Worm (Caenorhabditis elegans) whole organism, late embryonic: ENCODE measurements around the gene mab-7.
A peak's percentile ranks its signal among the peaks of the same experiment; 100 is the strongest.

ENCODE experiments used
- F13H6.1 ChIP-seq: sonication (generic microtip); optimal IDR thresholded peaks from 2 replicates; lab custom pipeline; 2016; ENCODE audit warnings: missing genetic modification characterization, missing compliant biosample characterization
- K02D7.2 ChIP-seq: sonication (generic microtip); optimal IDR thresholded peaks from 2 replicates; lab custom pipeline; 2017; ENCODE audit warnings: mild to moderate bottlenecking, missing genetic modification characterization, missing compliant biosample characterization
- ceh-18 ChIP-seq: sonication (generic microtip); optimal IDR thresholded peaks from 2 replicates; lab custom pipeline; 2016; ENCODE audit warnings: missing genetic modification characterization, missing compliant biosample characterization
- ceh-19 ChIP-seq: fragments of 200-800 bp; sonication (Bioruptor generic); optimal IDR thresholded peaks from 2 replicates; lab custom pipeline; 2018; ENCODE audit warnings: mild to moderate bottlenecking, missing genetic modification characterization, missing compliant biosample characterization
- ceh-24 ChIP-seq: sonication (generic microtip); optimal IDR thresholded peaks from 2 replicates; lab custom pipeline; 2016; ENCODE audit warnings: mild to moderate bottlenecking, missing genetic modification characterization, missing compliant biosample characterization
- ceh-30 ChIP-seq: fragments of 150-350 bp; optimal IDR thresholded peaks from 2 replicates; lab custom pipeline; 2014; ENCODE audit warnings: missing biosample characterization, missing genetic modification characterization
- ceh-34 ChIP-seq: sonication (generic microtip); optimal IDR thresholded peaks from 2 replicates; lab custom pipeline; 2016; ENCODE audit warnings: mild to moderate bottlenecking, missing genetic modification characterization, missing compliant biosample characterization
- ceh-6 ChIP-seq: fragments of 200-800 bp; sonication (Bioruptor generic); optimal IDR thresholded peaks from 2 replicates; lab custom pipeline; 2018; ENCODE audit warnings: mild to moderate bottlenecking, missing genetic modification characterization, missing compliant biosample characterization
- ceh-9 ChIP-seq: sonication (generic microtip); optimal IDR thresholded peaks from 2 replicates; lab custom pipeline; 2016; ENCODE audit warnings: mild to moderate bottlenecking, missing genetic modification characterization, inconsistent platforms, missing compliant biosample characterization
- che-1 ChIP-seq: sonication (generic microtip); optimal IDR thresholded peaks from 2 replicates; lab custom pipeline; 2016; ENCODE audit warnings: mild to moderate bottlenecking, missing genetic modification characterization, missing compliant biosample characterization
- dmd-4 ChIP-seq: sonication (generic microtip); optimal IDR thresholded peaks from 2 replicates; lab custom pipeline; 2016; ENCODE audit warnings: borderline replicate concordance, missing genetic modification characterization, missing compliant biosample characterization
- dve-1 ChIP-seq: sonication (generic microtip); optimal IDR thresholded peaks from 2 replicates; lab custom pipeline; 2017; ENCODE audit warnings: antibody characterized with exemption, mild to moderate bottlenecking, missing genetic modification characterization, missing compliant biosample characterization
- elt-2 ChIP-seq: sonication (generic microtip); optimal IDR thresholded peaks from 2 replicates; lab custom pipeline; 2016; ENCODE audit warnings: missing genetic modification reagents, missing genetic modification characterization, missing compliant biosample characterization
- eyg-1 ChIP-seq: sonication (generic microtip); optimal IDR thresholded peaks from 2 replicates; lab custom pipeline; 2016; ENCODE audit warnings: missing genotype, missing genetic modification characterization, missing compliant biosample characterization
- fkh-10 ChIP-seq: fragments of 150-350 bp; optimal IDR thresholded peaks from 2 replicates; lab custom pipeline; 2014; ENCODE audit warnings: missing biosample characterization, missing genetic modification reagents, missing genetic modification characterization
- fkh-6 ChIP-seq: sonication (generic microtip); optimal IDR thresholded peaks from 2 replicates; lab custom pipeline; 2016; ENCODE audit warnings: missing genetic modification characterization, missing compliant biosample characterization
- hlh-30 ChIP-seq: sonication (generic microtip); optimal IDR thresholded peaks from 2 replicates; lab custom pipeline; 2017; ENCODE audit warnings: antibody characterized with exemption, missing genetic modification characterization, missing compliant biosample characterization; ENCODE audit not compliant: insufficient read depth
- hlh-6 ChIP-seq: sonication (generic microtip); optimal IDR thresholded peaks from 2 replicates; lab custom pipeline; 2016; ENCODE audit warnings: missing genotype, missing genetic modification characterization, missing compliant biosample characterization
- hlh-8 ChIP-seq: sonication (generic microtip); optimal IDR thresholded peaks from 2 replicates; lab custom pipeline; 2016; ENCODE audit warnings: missing genotype, missing genetic modification characterization, missing compliant biosample characterization
- mec-3 ChIP-seq: sonication (generic microtip); optimal IDR thresholded peaks from 2 replicates; lab custom pipeline; 2016; ENCODE audit warnings: borderline replicate concordance, missing genetic modification characterization, missing compliant biosample characterization
- nfya-1 ChIP-seq: sonication (generic microtip); optimal IDR thresholded peaks from 2 replicates; lab custom pipeline; 2017; ENCODE audit warnings: missing genetic modification characterization, mild to moderate bottlenecking, missing compliant biosample characterization, antibody characterized with exemption, moderate library complexity
- nhr-232 ChIP-seq: sonication (generic microtip); optimal IDR thresholded peaks from 2 replicates; lab custom pipeline; 2016; ENCODE audit warnings: missing genetic modification characterization, missing compliant biosample characterization
- npax-4 ChIP-seq: sonication (generic microtip); optimal IDR thresholded peaks from 2 replicates; lab custom pipeline; 2016; ENCODE audit warnings: missing genetic modification characterization, missing compliant biosample characterization
- odd-2 ChIP-seq: sonication (generic microtip); optimal IDR thresholded peaks from 2 replicates; lab custom pipeline; 2017; ENCODE audit warnings: antibody characterized with exemption, mild to moderate bottlenecking, missing genetic modification characterization, missing compliant biosample characterization
- pag-3 ChIP-seq: sonication (generic microtip); optimal IDR thresholded peaks from 2 replicates; lab custom pipeline; 2016; ENCODE audit warnings: missing compliant biosample characterization, missing genetic modification characterization, borderline replicate concordance
- pat-9 ChIP-seq: fragments of 200-800 bp; sonication (Bioruptor generic); optimal IDR thresholded peaks from 2 replicates; lab custom pipeline; 2018; ENCODE audit warnings: mild to moderate bottlenecking, missing genetic modification characterization, moderate library complexity, missing compliant biosample characterization
- pax-1 ChIP-seq: fragments of 150-350 bp; optimal IDR thresholded peaks from 2 replicates; lab custom pipeline; 2014; ENCODE audit warnings: missing biosample characterization, missing genetic modification characterization
- pha-2 ChIP-seq: sonication (generic microtip); optimal IDR thresholded peaks from 2 replicates; lab custom pipeline; 2017; ENCODE audit warnings: mild to moderate bottlenecking, missing genetic modification characterization, missing compliant biosample characterization
- pqm-1 ChIP-seq: sonication (generic microtip); optimal IDR thresholded peaks from 2 replicates; lab custom pipeline; 2016; ENCODE audit warnings: missing genetic modification characterization, missing compliant biosample characterization
- ref-2 ChIP-seq: sonication (generic microtip); optimal IDR thresholded peaks from 2 replicates; lab custom pipeline; 2016; ENCODE audit warnings: missing genetic modification characterization, missing compliant biosample characterization
- sdc-2 ChIP-seq: sonication (generic microtip); optimal IDR thresholded peaks from 2 replicates; lab custom pipeline; 2016; ENCODE audit warnings: missing genotype, missing genetic modification characterization, missing compliant biosample characterization
- sox-2 ChIP-seq: fragments of 200-800 bp; sonication (Bioruptor generic); IDR thresholded peaks from 2 replicates; pipeline ENCODE4 v1.3.6; 2022; ENCODE audit warnings: missing genetic modification reagents, missing genetic modification characterization, missing compliant biosample characterization
- syd-9 ChIP-seq: sonication (generic microtip); optimal IDR thresholded peaks from 2 replicates; lab custom pipeline; 2016; ENCODE audit warnings: mild to moderate bottlenecking, missing genetic modification characterization, moderate library complexity, missing compliant biosample characterization
- tbx-2 ChIP-seq: sonication (generic microtip); optimal IDR thresholded peaks from 2 replicates; lab custom pipeline; 2016; ENCODE audit warnings: missing genetic modification characterization, missing compliant biosample characterization
- tbx-7 ChIP-seq: sonication (generic microtip); optimal IDR thresholded peaks from 2 replicates; lab custom pipeline; 2016; ENCODE audit warnings: missing genotype, missing genetic modification characterization, missing compliant biosample characterization
- unc-86 ChIP-seq: sonication (generic microtip); optimal IDR thresholded peaks from 2 replicates; lab custom pipeline; 2016; ENCODE audit warnings: missing genetic modification characterization, missing compliant biosample characterization

mab-7 gene

DNA sequence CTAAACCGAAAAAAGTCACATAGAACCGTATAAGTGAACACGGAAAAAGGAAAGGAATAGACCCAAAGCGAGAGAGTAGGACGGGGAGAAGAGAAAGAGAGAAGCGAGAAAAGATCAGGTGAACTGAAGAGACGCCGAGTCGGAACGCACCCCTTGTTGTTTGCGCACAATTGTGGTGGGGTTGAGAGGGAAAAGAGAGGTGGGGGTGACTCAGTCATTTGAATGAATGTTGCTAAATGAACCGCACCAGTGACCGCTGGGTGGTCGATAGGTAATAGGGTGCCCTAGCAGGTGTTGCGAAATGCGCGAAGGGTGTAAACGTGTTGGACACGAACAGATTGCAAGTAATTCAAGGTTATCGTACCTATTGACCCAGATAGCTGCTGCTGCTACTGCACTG lies 26.8 kb downstream of the mab-7 start, which contains the start of gene lgl-1 (continued):
- TF ChIP-seq ceh-24 (no peak), nfya-1 (tag; lab: Kevin White, UChicago) (peak; percentile 39), npax-4 (tag; lab: Kevin White, UChicago) (no peak), ceh-9 (tag; lab: Kevin White, UChicago) (no peak), sox-2 (peak; percentile 37; the same call in 1 of the 2 replicates), unc-86 (no peak), pha-2 (tag; lab: Kevin White, UChicago) (peak; percentile 17), ceh-6 (GFP tag; lab: Kevin White, UChicago) (no peak), nhr-232 (no peak), elt-2 (tag; lab: Kevin White, UChicago) (peak; percentile 14), ceh-30 (tag; lab: Kevin White, UChicago) (no peak), syd-9 (no peak), pat-9 (no peak), ceh-18 (tag; lab: Kevin White, UChicago) (no peak), mec-3 (tag; lab: Kevin White, UChicago) (no peak)

DNA sequence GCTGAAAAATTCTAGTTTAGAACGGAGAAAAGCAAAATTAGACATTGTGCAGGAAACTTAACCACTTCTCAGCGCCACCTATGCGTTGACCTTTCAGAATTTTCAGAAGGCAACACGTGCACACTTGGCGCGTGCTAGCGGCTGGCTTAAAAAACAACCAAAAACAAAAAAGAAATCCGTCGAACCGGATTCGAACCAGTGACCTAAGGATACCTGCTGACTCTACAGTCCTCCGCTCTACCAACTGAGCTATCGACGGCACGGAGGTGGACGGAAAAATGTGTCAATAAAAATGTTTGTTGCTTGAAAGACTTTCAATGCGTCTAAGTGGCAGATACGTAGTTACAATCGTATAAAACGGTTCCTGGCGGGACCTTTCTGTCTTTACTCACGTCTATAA lies 32.6 kb downstream of the mab-7 start:
- TF ChIP-seq hlh-8 (tag; lab: Kevin White, UChicago), result no peak
- no peak for TF ChIP-seq ceh-18 (tag; lab: Kevin White, UChicago)
- no peak for TF ChIP-seq hlh-6 (tag; lab: Kevin White, UChicago)
- TF ChIP-seq pag-3 (tag; lab: Kevin White, UChicago), result no peak
- no peak for TF ChIP-seq che-1 (tag; lab: Kevin White, UChicago)
- no peak for TF ChIP-seq dve-1
- no peak for TF ChIP-seq mec-3 (tag; lab: Kevin White, UChicago)
- TF ChIP-seq, all 69 proteins: peak for 0

DNA sequence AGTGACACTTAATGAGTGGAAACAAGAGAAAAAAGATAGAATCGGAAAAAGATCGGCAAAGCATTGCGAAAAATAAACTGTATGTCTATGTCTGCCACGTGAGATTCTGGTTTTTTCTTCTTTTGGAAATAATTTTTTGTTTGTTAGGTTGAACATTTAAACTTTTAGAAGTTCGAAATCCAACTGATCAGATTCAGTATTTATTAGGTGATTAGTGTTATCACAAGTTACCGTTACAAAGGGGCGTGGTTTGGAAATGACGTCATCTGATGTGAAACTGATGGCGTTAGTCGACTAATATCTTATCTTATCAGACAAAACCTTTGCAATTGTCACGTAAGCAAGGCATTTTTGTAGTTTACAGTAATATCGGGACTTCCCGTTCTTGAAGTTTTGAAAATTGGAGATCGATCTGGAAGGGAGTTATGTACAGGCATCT lies 33.5 kb downstream of the mab-7 start:
- TF ChIP-seq fkh-10 (GFP tag; lab: Kevin White, UChicago) (no peak), eyg-1 (tag; lab: Kevin White, UChicago) (no peak), elt-2 (tag; lab: Kevin White, UChicago) (peak; percentile 77), hlh-30 (tag; lab: Kevin White, UChicago) (no peak), ref-2 (no peak), fkh-6 (no peak)

DNA sequence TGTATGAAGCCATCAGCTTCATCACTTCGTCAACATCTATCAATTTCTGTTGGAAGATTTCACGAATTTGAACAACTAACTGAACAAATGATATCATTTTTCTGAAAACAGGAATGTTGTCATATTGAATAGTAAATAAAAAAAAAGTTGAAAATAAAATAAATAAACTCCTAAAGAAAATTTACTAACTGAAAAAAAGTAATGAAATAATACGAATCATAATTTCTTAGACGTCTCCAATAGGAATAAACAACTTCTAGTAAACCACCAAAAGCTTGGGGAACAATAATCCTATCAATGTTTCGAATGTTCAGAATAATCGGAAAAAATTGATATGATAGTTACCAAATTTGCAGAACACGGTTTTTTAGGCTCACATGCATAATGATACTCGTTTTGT lies 34.4 kb downstream of the mab-7 start, which contains the start of gene cdo-1:
cdo-1 (minus strand) TSS at position 101 of the 400 bp plus-strand sequence.
- TF ChIP-seq ceh-9 (tag; lab: Kevin White, UChicago), result no peak
- no peak for TF ChIP-seq sdc-2 (tag; lab: Kevin White, UChicago)
- no peak for TF ChIP-seq odd-2 (tag; lab: Kevin White, UChicago)
- no peak for TF ChIP-seq nhr-232
- no peak for TF ChIP-seq ref-2
- no peak for TF ChIP-seq sox-2
- TF ChIP-seq pat-9, result no peak
- no peak for TF ChIP-seq K02D7.2 (tag; lab: Kevin White, UChicago)
- no peak for TF ChIP-seq F13H6.1
- TF ChIP-seq ceh-30 (tag; lab: Kevin White, UChicago), result no peak
- no peak for TF ChIP-seq ceh-24
- no peak for TF ChIP-seq tbx-2 (tag; lab: Kevin White, UChicago)
- TF ChIP-seq pax-1 (tag; lab: Kevin White, UChicago), result no peak
- no peak for TF ChIP-seq ceh-19 (GFP tag; lab: Kevin White, UChicago)

DNA sequence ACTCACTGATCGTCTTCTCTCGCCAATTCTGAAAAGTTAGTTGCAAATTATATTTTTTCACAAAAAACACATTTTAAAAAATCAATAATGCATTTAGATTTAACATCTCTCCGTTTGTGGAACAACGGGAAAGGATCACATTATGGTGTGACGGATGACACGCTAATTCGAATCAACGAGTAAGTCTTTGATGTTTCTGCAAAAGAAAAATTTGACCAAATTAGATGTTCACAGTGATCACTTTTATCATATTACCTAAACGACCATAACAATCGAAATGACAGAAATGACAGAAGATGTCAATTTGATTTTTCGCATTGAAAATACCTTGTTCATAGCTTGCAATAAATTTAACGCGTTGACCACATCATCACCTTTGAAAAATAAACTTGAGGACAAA lies 36.5 kb downstream of the mab-7 start:
- TF ChIP-seq tbx-7 (tag; lab: Kevin White, UChicago), result no peak
- no peak for TF ChIP-seq ceh-30 (tag; lab: Kevin White, UChicago)
- TF ChIP-seq ceh-34, result no peak
- TF ChIP-seq pqm-1 (tag; lab: Kevin White, UChicago), result no peak
- TF ChIP-seq dmd-4 (tag; lab: Kevin White, UChicago), result no peak
